Fruit fly (Drosophila melanogaster) whole organism, embryonic: ENCODE measurements around the gene CG11670.

ENCODE experiments used
- Aef1 ChIP-seq: fragments of 200-800 bp; sonication (Bioruptor generic); IDR thresholded peaks from 3 replicates; pipeline ENCODE4 v1.3.6; 2022; ENCODE audit warnings: missing biosample characterization, missing genetic modification characterization
- Antp ChIP-seq: fragments of 200-800 bp; sonication (Bioruptor generic); optimal IDR thresholded peaks from 3 replicates; lab custom pipeline; 2016; ENCODE audit warnings: missing biosample characterization, missing genetic modification characterization
- CG10959 ChIP-seq: fragments of 200-800 bp; sonication (Bioruptor generic); IDR thresholded peaks from 2 replicates; pipeline ENCODE4 v1.3.6; 2022; ENCODE audit warnings: missing biosample characterization, missing genetic modification characterization
- CG11696 ChIP-seq: fragments of 200-800 bp; sonication (Bioruptor generic); IDR thresholded peaks from 2 replicates; pipeline ENCODE4 v1.3.6; 2022; ENCODE audit warnings: missing biosample characterization, missing genetic modification characterization
- CG12769 ChIP-seq: fragments of 200-800 bp; sonication (Bioruptor generic); optimal IDR thresholded peaks from 2 replicates; lab custom pipeline; 2019; ENCODE audit warnings: missing biosample characterization, mild to moderate bottlenecking, missing genetic modification characterization, moderate library complexity
- CG14860 ChIP-seq: fragments of 200-800 bp; sonication (Bioruptor generic); IDR thresholded peaks from 3 replicates; pipeline ENCODE4 v1.3.6; 2022; ENCODE audit warnings: missing biosample characterization, missing genetic modification characterization; ENCODE audit not compliant: partially characterized antibody
- CG15073 ChIP-seq: fragments of 200-800 bp; sonication (Bioruptor generic); optimal IDR thresholded peaks from 2 replicates; lab custom pipeline; 2016; ENCODE audit warnings: missing biosample characterization, missing genetic modification characterization
- CG17328 ChIP-seq: fragments of 200-800 bp; sonication (Bioruptor generic); IDR thresholded peaks from 2 replicates; pipeline ENCODE4 v1.3.6; 2022; ENCODE audit warnings: missing biosample characterization, missing genetic modification characterization
- CG18011 ChIP-seq: fragments of 200-800 bp; sonication (Bioruptor generic); optimal IDR thresholded peaks from 2 replicates; lab custom pipeline; 2017; ENCODE audit warnings: missing biosample characterization, missing genetic modification characterization, mild to moderate bottlenecking, moderate library complexity, missing genotype
- CG2875 ChIP-seq: fragments of 200-800 bp; sonication (Bioruptor generic); optimal IDR thresholded peaks from 2 replicates; lab custom pipeline; 2017; ENCODE audit warnings: missing biosample characterization, mild to moderate bottlenecking, missing genetic modification characterization, missing genetic modification reagents
- CG30020 ChIP-seq: fragments of 200-800 bp; optimal IDR thresholded peaks from 2 replicates; lab custom pipeline; 2019; ENCODE audit warnings: missing biosample characterization, mild to moderate bottlenecking, missing genetic modification characterization, moderate library complexity
- CG32772 ChIP-seq: fragments of 200-800 bp; sonication (Bioruptor generic); IDR thresholded peaks from 2 replicates; pipeline ENCODE4 v1.3.6; 2022; ENCODE audit warnings: missing biosample characterization, missing genetic modification characterization
- CG33557 ChIP-seq: fragments of 200-800 bp; sonication (Bioruptor generic); optimal IDR thresholded peaks from 2 replicates; lab custom pipeline; 2019; ENCODE audit warnings: missing biosample characterization, mild to moderate bottlenecking, missing genetic modification characterization, moderate library complexity
- CG3838 ChIP-seq: fragments of 200-800 bp; sonication (Bioruptor generic); optimal IDR thresholded peaks from 3 replicates; lab custom pipeline; 2016; ENCODE audit warnings: missing biosample characterization, missing genetic modification characterization
- CG4730 ChIP-seq: fragments of 200-800 bp; sonication (Bioruptor generic); IDR thresholded peaks from 2 replicates; pipeline ENCODE4 v1.3.6; 2022; ENCODE audit warnings: missing biosample characterization, missing genetic modification characterization
- CG4854 ChIP-seq: fragments of 200-800 bp; sonication (Bioruptor generic); optimal IDR thresholded peaks from 2 replicates; lab custom pipeline; 2016; ENCODE audit warnings: missing biosample characterization, missing genetic modification characterization, inconsistent platforms
- CG7271 ChIP-seq: fragments of 200-800 bp; sonication (Bioruptor generic); optimal IDR thresholded peaks from 2 replicates; lab custom pipeline; 2018; ENCODE audit warnings: missing biosample characterization, mild to moderate bottlenecking, missing genetic modification characterization, moderate library complexity
- CG8944 ChIP-seq: fragments of 200-800 bp; sonication (Bioruptor generic); optimal IDR thresholded peaks from 3 replicates; lab custom pipeline; 2016; ENCODE audit warnings: missing biosample characterization, missing genetic modification characterization
- CG9727 ChIP-seq: fragments of 200-800 bp; sonication (Bioruptor generic); optimal IDR thresholded peaks from 3 replicates; lab custom pipeline; 2017; ENCODE audit warnings: missing biosample characterization, mild to moderate bottlenecking, missing genetic modification characterization
- CG9876 ChIP-seq: fragments of 200-800 bp; sonication (Bioruptor generic); optimal IDR thresholded peaks from 2 replicates; lab custom pipeline; 2016; ENCODE audit warnings: missing biosample characterization, missing genetic modification characterization
- CTCF ChIP-seq: fragments of 200-800 bp; sonication (Bioruptor generic); optimal IDR thresholded peaks from 2 replicates; lab custom pipeline; 2017; ENCODE audit warnings: missing biosample characterization, mild to moderate bottlenecking, missing genetic modification characterization, moderate library complexity
- HLH54F ChIP-seq: fragments of 200-800 bp; sonication (Bioruptor generic); optimal IDR thresholded peaks from 3 replicates; lab custom pipeline; 2016; ENCODE audit warnings: missing biosample characterization, missing genetic modification characterization
- HmgZ ChIP-seq: fragments of 200-800 bp; sonication (Bioruptor generic); optimal IDR thresholded peaks from 2 replicates; lab custom pipeline; 2018; ENCODE audit warnings: missing biosample characterization, mild to moderate bottlenecking, missing genetic modification characterization
- Hsf ChIP-seq: fragments of 200-800 bp; sonication (Bioruptor generic); optimal IDR thresholded peaks from 3 replicates; lab custom pipeline; 2016; ENCODE audit warnings: missing biosample characterization, missing genetic modification characterization
- NK7.1 ChIP-seq: fragments of 200-800 bp; sonication (Bioruptor generic); optimal IDR thresholded peaks from 3 replicates; lab custom pipeline; 2016; ENCODE audit warnings: missing biosample characterization, missing genetic modification characterization
- Nf-YC ChIP-seq: fragments of 200-800 bp; optimal IDR thresholded peaks from 3 replicates; lab custom pipeline; 2019; ENCODE audit warnings: missing biosample characterization, mild to moderate bottlenecking, missing genetic modification characterization, moderate library complexity
- Optix ChIP-seq: fragments of 200-800 bp; sonication (Bioruptor generic); IDR thresholded peaks from 3 replicates; pipeline ENCODE4 v1.3.6; 2022; ENCODE audit warnings: missing biosample characterization, missing genetic modification characterization
- Rx ChIP-seq: fragments of 200-800 bp; sonication (Bioruptor generic); IDR thresholded peaks from 2 replicates; pipeline ENCODE4 v1.3.6; 2022; ENCODE audit warnings: missing biosample characterization, missing genetic modification characterization
- Sry-β ChIP-seq: fragments of 200-800 bp; sonication (Bioruptor generic); optimal IDR thresholded peaks from 2 replicates; lab custom pipeline; 2018; ENCODE audit warnings: missing biosample characterization, mild to moderate bottlenecking, missing genetic modification characterization, moderate library complexity
- aop ChIP-seq: fragments of 200-800 bp; sonication (Bioruptor generic); IDR thresholded peaks from 2 replicates; pipeline ENCODE4 v1.3.6; 2022; ENCODE audit warnings: missing biosample characterization, missing genetic modification characterization
- bbx ChIP-seq: fragments of 200-800 bp; sonication (Bioruptor generic); IDR thresholded peaks from 2 replicates; pipeline ENCODE4 v1.3.6; 2022; ENCODE audit warnings: missing biosample characterization, missing genetic modification characterization; ENCODE audit not compliant: partially characterized antibody
- ci ChIP-seq: fragments of 200-800 bp; sonication (Bioruptor generic); IDR thresholded peaks from 3 replicates; pipeline ENCODE4 v1.3.6; 2022; ENCODE audit warnings: missing biosample characterization, missing genetic modification characterization
- corto ChIP-seq: fragments of 200-800 bp; sonication (Bioruptor generic); optimal IDR thresholded peaks from 2 replicates; lab custom pipeline; 2016; ENCODE audit warnings: missing biosample characterization, mild to moderate bottlenecking, missing genetic modification characterization, moderate library complexity
- crp ChIP-seq, 2 experiments: fragments of 200-800 bp; sonication (Bioruptor generic); optimal IDR thresholded peaks; 2 replicates in 1 of 2; 3 replicates in 1 of 2; lab custom pipeline; 2017; ENCODE audit warnings: missing biosample characterization in 2 of 2, missing genetic modification characterization in 2 of 2, mild to moderate bottlenecking in 1 of 2, moderate library complexity in 1 of 2
- ems ChIP-seq: fragments of 200-800 bp; sonication (Bioruptor generic); optimal IDR thresholded peaks from 3 replicates; lab custom pipeline; 2016; ENCODE audit warnings: missing biosample characterization, missing genetic modification characterization
- eve ChIP-seq, 2 experiments: fragments of >200 bp; optimal IDR thresholded peaks; 2 replicates each; lab custom pipeline; 2017; ENCODE audit warnings: missing biosample characterization in 2 of 2, missing genetic modification characterization in 2 of 2
- exex ChIP-seq: fragments of 200-800 bp; sonication (Bioruptor generic); optimal IDR thresholded peaks from 4 replicates; lab custom pipeline; 2018; ENCODE audit warnings: missing biosample characterization, mild to moderate bottlenecking, missing genetic modification characterization, moderate library complexity
- fd3F ChIP-seq: fragments of 200-800 bp; sonication (Bioruptor generic); optimal IDR thresholded peaks from 2 replicates; lab custom pipeline; 2018; ENCODE audit warnings: missing biosample characterization, mild to moderate bottlenecking, missing genetic modification characterization, moderate library complexity
- gcm ChIP-seq: fragments of 200-800 bp; sonication (Bioruptor generic); optimal IDR thresholded peaks from 2 replicates; lab custom pipeline; 2019; ENCODE audit warnings: missing biosample characterization, mild to moderate bottlenecking, missing genetic modification characterization, moderate library complexity
- gcm2 ChIP-seq: fragments of 200-800 bp; sonication (Bioruptor generic); optimal IDR thresholded peaks from 2 replicates; lab custom pipeline; 2016; ENCODE audit warnings: missing biosample characterization, missing genetic modification characterization
- gsb-n ChIP-seq: fragments of 200-800 bp; sonication (Bioruptor generic); optimal IDR thresholded peaks from 3 replicates; lab custom pipeline; 2018; ENCODE audit warnings: missing biosample characterization, mild to moderate bottlenecking, missing genetic modification characterization
- gt ChIP-seq: fragments of 200-800 bp; sonication (Bioruptor generic); IDR thresholded peaks from 2 replicates; pipeline ENCODE4 v1.3.6; 2022; ENCODE audit warnings: missing biosample characterization, missing genetic modification characterization
- kay ChIP-seq: fragments of 200-800 bp; sonication (Bioruptor generic); optimal IDR thresholded peaks from 2 replicates; lab custom pipeline; 2016; ENCODE audit warnings: missing biosample characterization, missing genetic modification characterization
- klu ChIP-seq: fragments of 200-800 bp; sonication (Bioruptor generic); IDR thresholded peaks from 2 replicates; pipeline ENCODE4 v1.3.6; 2022; ENCODE audit warnings: missing biosample characterization, missing genetic modification characterization
- lmd ChIP-seq: fragments of 200-800 bp; sonication (Bioruptor generic); IDR thresholded peaks from 2 replicates; pipeline ENCODE4 v1.3.6; 2022; ENCODE audit warnings: missing biosample characterization, missing genetic modification characterization
- nau ChIP-seq: fragments of 200-800 bp; sonication (Bioruptor generic); optimal IDR thresholded peaks from 3 replicates; lab custom pipeline; 2017; ENCODE audit warnings: missing biosample characterization, mild to moderate bottlenecking, missing genetic modification characterization, missing genetic modification reagents
- odd ChIP-seq: fragments of 200-800 bp; sonication (Bioruptor generic); optimal IDR thresholded peaks from 2 replicates; lab custom pipeline; 2017; ENCODE audit warnings: missing biosample characterization, mild to moderate bottlenecking, missing genetic modification characterization
- ranshi ChIP-seq: fragments of 200-800 bp; sonication (Bioruptor generic); IDR thresholded peaks from 2 replicates; pipeline ENCODE4 v1.3.6; 2022; ENCODE audit warnings: missing biosample characterization, missing genetic modification characterization
- sens ChIP-seq: fragments of 200-800 bp; sonication (Bioruptor generic); peaks from one replicate; lab custom pipeline; 2016; ENCODE audit warnings: missing biosample characterization, missing genetic modification characterization
- sens-2 ChIP-seq: fragments of 200-800 bp; sonication (Bioruptor generic); IDR thresholded peaks from 2 replicates; pipeline ENCODE4 v1.3.6; 2022; ENCODE audit warnings: missing biosample characterization, missing genetic modification characterization
- shn ChIP-seq: fragments of 200-800 bp; sonication (Bioruptor generic); optimal IDR thresholded peaks from 3 replicates; lab custom pipeline; 2016; ENCODE audit warnings: missing biosample characterization, missing genetic modification characterization
- sim ChIP-seq: fragments of 200-800 bp; sonication (Bioruptor generic); IDR thresholded peaks from 2 replicates; pipeline ENCODE4 v1.3.6; 2022; ENCODE audit warnings: missing biosample characterization, missing genetic modification characterization
- vfl ChIP-seq: fragments of 200-800 bp; sonication (Bioruptor generic); optimal IDR thresholded peaks from 2 replicates; lab custom pipeline; 2016; ENCODE audit warnings: missing biosample characterization, missing genetic modification characterization

The CG11670 gene

DNA sequence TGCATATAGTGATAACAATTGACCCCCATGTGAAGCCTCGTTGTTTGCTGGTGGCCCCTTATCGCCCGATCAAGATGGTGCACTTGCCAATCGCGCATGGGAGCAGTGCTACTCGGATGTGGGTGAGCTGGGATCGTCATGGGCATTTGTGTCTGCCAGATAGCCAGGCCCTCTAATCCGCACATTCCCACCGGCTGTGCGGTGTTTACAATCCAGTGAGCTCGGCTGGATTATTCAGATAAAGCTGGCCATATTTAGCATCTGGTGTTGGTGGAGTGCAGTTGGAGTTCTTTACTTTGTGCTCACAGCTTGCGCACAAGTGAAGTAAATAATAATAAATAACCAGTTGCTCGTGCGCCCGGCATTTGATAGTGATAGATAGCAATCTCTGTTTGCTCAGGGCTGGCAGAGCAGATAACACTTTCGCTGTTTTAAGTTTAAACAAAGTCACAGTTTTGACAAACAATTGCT lies 8.8 kb upstream of the CG11670 start (continued):
- no peak for TF ChIP-seq HLH54F (GFP tag; lab: Kevin White, UChicago)
- TF ChIP-seq CG18011 (GFP tag; lab: Kevin White, UChicago): no peak
- no peak for TF ChIP-seq ems
- TF ChIP-seq Hsf (GFP tag; lab: Kevin White, UChicago): no peak
- peak; percentile 55 for TF ChIP-seq gcm (GFP tag; lab: Kevin White, UChicago)
- TF ChIP-seq crp (GFP tag; optimal IDR thresholded peaks at IDR 0.05; lab: Kevin White, UChicago): no peak
- TF ChIP-seq Sry-β: peak; percentile 26
- TF ChIP-seq aop (GFP tag; lab: Robert Waterston, UW): no peak
- TF ChIP-seq sens (GFP tag; lab: Kevin White, UChicago): peak; percentile 86
- no peak for TF ChIP-seq CG9876 (GFP tag; lab: Kevin White, UChicago)
- TF ChIP-seq CTCF (GFP tag; lab: Kevin White, UChicago): no peak
- TF ChIP-seq CG9727 (GFP tag; lab: Kevin White, UChicago): peak; percentile 45
- TF ChIP-seq CG8944 (GFP tag; lab: Kevin White, UChicago): no peak
- TF ChIP-seq CG4854 (GFP tag; lab: Kevin White, UChicago): no peak
- TF ChIP-seq CG4730 (GFP tag; lab: Robert Waterston, UW): no peak
- TF ChIP-seq Antp (GFP tag; lab: Kevin White, UChicago): no peak
- peak; percentile 79 for TF ChIP-seq ci (GFP tag; lab: Robert Waterston, UW)
- TF ChIP-seq CG17328: peak; percentile 12; the same call in 1 of the 2 replicates
- no peak for TF ChIP-seq NK7.1 (GFP tag; lab: Kevin White, UChicago)
- TF ChIP-seq CG3838 (GFP tag; lab: Kevin White, UChicago): no peak
- TF ChIP-seq ranshi (GFP tag; lab: Robert Waterston, UW): no peak; the same call in 1 of the 2 replicates
- no peak for TF ChIP-seq Aef1 (GFP tag; lab: Robert Waterston, UW)
- TF ChIP-seq corto: no peak
- no peak for TF ChIP-seq kay (GFP tag; lab: Kevin White, UChicago)
- peak; percentile 60 for TF ChIP-seq CG2875
- TF ChIP-seq eve (GFP tag; optimal IDR thresholded peaks at IDR 0.05; lab: Kevin White, UChicago): no peak
- TF ChIP-seq gt (GFP tag; lab: Robert Waterston, UW): no peak
- no peak for TF ChIP-seq sens-2 (GFP tag; lab: Robert Waterston, UW)
- TF ChIP-seq gcm2 (GFP tag; lab: Kevin White, UChicago): no peak
- TF ChIP-seq fd3F (GFP tag; lab: Kevin White, UChicago): no peak
- TF ChIP-seq exex (tag; lab: Kevin White, UChicago): peak; percentile 42
- TF ChIP-seq odd (GFP tag; lab: Kevin White, UChicago): peak; percentile 51
- TF ChIP-seq HmgZ: no peak
- TF ChIP-seq nau (GFP tag; lab: Kevin White, UChicago): no peak
- TF ChIP-seq vfl: no peak
- no peak for TF ChIP-seq Rx
- no peak for TF ChIP-seq gsb-n (tag; lab: Kevin White, UChicago)
- no peak for TF ChIP-seq CG30020 (tag; lab: Kevin White, UChicago)
- no peak for TF ChIP-seq Nf-YC (tag; lab: Kevin White, UChicago)
- TF ChIP-seq sim (GFP tag; lab: Robert Waterston, UW): peak; percentile 31; the same call in 1 of the 2 replicates
- no peak for TF ChIP-seq lmd (GFP tag; lab: Robert Waterston, UW)
- TF ChIP-seq CG10959 (GFP tag; lab: Robert Waterston, UW): 0 out of 2 replicates have a peak, but pooled peaks have one; percentile 12
- no peak for TF ChIP-seq CG32772 (GFP tag; lab: Robert Waterston, UW)
- TF ChIP-seq klu (GFP tag; lab: Robert Waterston, UW): no peak
- no peak for TF ChIP-seq CG7271 (tag; lab: Kevin White, UChicago)
- no peak for TF ChIP-seq shn (GFP tag; lab: Kevin White, UChicago)
- no peak for TF ChIP-seq CG15073 (GFP tag; lab: Kevin White, UChicago)
- TF ChIP-seq CG33557 (GFP tag; lab: Kevin White, UChicago): no peak
- no peak for TF ChIP-seq CG14860
- TF ChIP-seq CG12769: no peak
- TF ChIP-seq CG11696 (GFP tag; lab: Robert Waterston, UW): no peak
- no peak for TF ChIP-seq bbx (GFP tag; lab: Robert Waterston, UW)
- peak; percentile 44; the same call in 1 of the 3 replicates for TF ChIP-seq Optix (GFP tag; lab: Robert Waterston, UW)
